Worm (Caenorhabditis elegans) whole organism, early embryonic: ENCODE results near the gene nrde-2.

ENCODE experiments used
- B0310.2 ChIP-seq: sonication (generic microtip); optimal IDR thresholded peaks from 2 replicates; lab custom pipeline; 2016; ENCODE audit warnings: mild to moderate bottlenecking, missing genetic modification characterization, missing compliant biosample characterization
- F13C5.2 ChIP-seq: sonication (generic microtip); optimal IDR thresholded peaks from 2 replicates; lab custom pipeline; 2017; ENCODE audit warnings: mild to moderate bottlenecking, missing genetic modification characterization, inconsistent platforms, missing compliant biosample characterization
- aly-1 ChIP-seq: sonication (generic microtip); optimal IDR thresholded peaks from 2 replicates; lab custom pipeline; 2016; ENCODE audit warnings: missing genetic modification characterization, missing compliant biosample characterization
- ama-1 ChIP-seq: fragments of 150-350 bp; optimal IDR thresholded peaks from 2 replicates; lab custom pipeline; 2014
- ceh-13 ChIP-seq: fragments of 200-800 bp; sonication (Bioruptor generic); optimal IDR thresholded peaks from 2 replicates; lab custom pipeline; 2018; ENCODE audit warnings: mild to moderate bottlenecking, missing genetic modification characterization, missing compliant biosample characterization
- ceh-36 ChIP-seq: sonication (generic microtip); optimal IDR thresholded peaks from 2 replicates; lab custom pipeline; 2016; ENCODE audit warnings: missing genetic modification characterization, inconsistent platforms, missing compliant biosample characterization
- ets-7 ChIP-seq: sonication (generic microtip); optimal IDR thresholded peaks from 2 replicates; lab custom pipeline; 2016; ENCODE audit warnings: missing genotype, missing genetic modification characterization, missing compliant biosample characterization
- flt-1 ChIP-seq: fragments of 200-800 bp; sonication (Bioruptor generic); IDR thresholded peaks from 2 replicates; pipeline ENCODE4 v1.3.6; 2022; ENCODE audit warnings: missing genetic modification characterization, missing compliant biosample characterization
- hmbx-1 ChIP-seq: sonication (generic microtip); optimal IDR thresholded peaks from 2 replicates; lab custom pipeline; 2016; ENCODE audit warnings: mild to moderate bottlenecking, missing genetic modification characterization, missing compliant biosample characterization
- hmg-4 ChIP-seq: fragments of 200-800 bp; sonication (Bioruptor generic); optimal IDR thresholded peaks from 2 replicates; lab custom pipeline; 2018; ENCODE audit warnings: mild to moderate bottlenecking, missing genetic modification characterization, missing compliant biosample characterization
- hnd-1 ChIP-seq: sonication (generic microtip); optimal IDR thresholded peaks from 2 replicates; lab custom pipeline; 2016; ENCODE audit warnings: missing genetic modification characterization, missing compliant biosample characterization
- pes-1 ChIP-seq: fragments of 200-800 bp; sonication (Bioruptor generic); IDR thresholded peaks from 2 replicates; pipeline ENCODE4 v1.3.6; 2022; ENCODE audit warnings: missing genetic modification reagents, missing genetic modification characterization, missing compliant biosample characterization
- scrt-1 ChIP-seq: fragments of 200-800 bp; sonication (Bioruptor generic); IDR thresholded peaks from 2 replicates; pipeline ENCODE4 v1.3.6; 2022; ENCODE audit warnings: missing genetic modification characterization, missing compliant biosample characterization
- sea-1 ChIP-seq: fragments of 200-800 bp; sonication (Bioruptor generic); conservative IDR thresholded peaks from 2 replicates; pipeline ENCODE4 v1.3.6; 2022; ENCODE audit warnings: missing genetic modification characterization, missing compliant biosample characterization
- tbx-11 ChIP-seq: fragments of 200-800 bp; sonication (Bioruptor generic); IDR thresholded peaks from 2 replicates; pipeline ENCODE4 v1.3.6; 2022; ENCODE audit warnings: missing genetic modification characterization, missing compliant biosample characterization
- tbx-37 ChIP-seq: fragments of 200-800 bp; sonication (Bioruptor generic); conservative IDR thresholded peaks from 2 replicates; pipeline ENCODE4 v1.3.6; 2022; ENCODE audit warnings: missing genetic modification reagents, missing genetic modification characterization, missing compliant biosample characterization
- tra-4 ChIP-seq: sonication (generic microtip); optimal IDR thresholded peaks from 2 replicates; lab custom pipeline; 2017; ENCODE audit warnings: missing genetic modification characterization, missing compliant biosample characterization

The nrde-2 gene

ce11 chrII:10271093-10271492 is 23.7 kb upstream of the nrde-2 start, which contains the start of gene F54B3.4:
F54B3.4 (minus strand) TSS chrII:10271193.
- no peak for TF ChIP-seq aly-1 (tag; lab: Kevin White, UChicago)
- TF ChIP-seq B0310.2: no peak
- TF ChIP-seq ets-7 (tag; lab: Kevin White, UChicago): no peak
- no peak for TF ChIP-seq pes-1 (GFP tag; lab: Robert Waterston, UW)
- no peak for TF ChIP-seq ceh-36 (tag; lab: Kevin White, UChicago)
- no peak for TF ChIP-seq tbx-11
- TF ChIP-seq ama-1 (lab: Kevin White, UChicago): no peak
- TF ChIP-seq hmbx-1 (tag; lab: Kevin White, UChicago): no peak
- no peak for TF ChIP-seq hnd-1 (tag; lab: Kevin White, UChicago)
- TF ChIP-seq scrt-1: no peak
- TF ChIP-seq F13C5.2 (tag; lab: Kevin White, UChicago): no peak
- no peak for TF ChIP-seq tra-4 (tag; lab: Kevin White, UChicago)
- TF ChIP-seq tbx-37 (GFP tag; lab: Robert Waterston, UW): no peak

ce11 chrII:10270052-10270451 is 22.6 kb upstream of the nrde-2 start, which contains the start of gene F54B3.2:
F54B3.2 (minus strand) TSS chrII:10270152.
- TF ChIP-seq tbx-11 (no peak), hnd-1 (tag; lab: Kevin White, UChicago) (no peak)

ce11 chrII:10261261-10261660 is 13.8 kb upstream of the nrde-2 start:
- TF ChIP-seq hmg-4 (GFP tag; lab: Kevin White, UChicago): no peak
- no peak for TF ChIP-seq tra-4 (tag; lab: Kevin White, UChicago)
- TF ChIP-seq hnd-1 (tag; lab: Kevin White, UChicago): no peak

ce11 chrII:10252048-10252447 is 4.6 kb upstream of the nrde-2 start:
- TF ChIP-seq B0310.2: no peak
- no peak for TF ChIP-seq sea-1 (GFP tag; lab: Robert Waterston, UW)
- TF ChIP-seq aly-1 (tag; lab: Kevin White, UChicago): no peak
- no peak for TF ChIP-seq tra-4 (tag; lab: Kevin White, UChicago)
- TF ChIP-seq ets-7 (tag; lab: Kevin White, UChicago): no peak
- TF ChIP-seq tbx-37 (GFP tag; lab: Robert Waterston, UW): no peak
- no peak for TF ChIP-seq hmbx-1 (tag; lab: Kevin White, UChicago)
- TF ChIP-seq ceh-13 (GFP tag; lab: Kevin White, UChicago): no peak

- TF ChIP-seq pes-1 (GFP tag; lab: Robert Waterston, UW) (no peak), ets-7 (tag; lab: Kevin White, UChicago) (no peak), tbx-11 (no peak), aly-1 (tag; lab: Kevin White, UChicago) (no peak), ama-1 (lab: Kevin White, UChicago) (no peak), tbx-37 (GFP tag; lab: Robert Waterston, UW) (no peak)
Observed at ce11 chrII:10250966-10251365, 3.5 kb upstream of the nrde-2 start, which contains the start of gene F54B3.1. F54B3.1 (plus strand) TSS chrII:10251266.

ce11 chrII:10248355-10249041 is 1.1 kb upstream of the nrde-2 start, which contains the start of gene atad-3:
atad-3 (plus strand) TSS chrII:10248991.
- TF ChIP-seq ama-1 (lab: Kevin White, UChicago): no peak
- TF ChIP-seq tbx-37 (GFP tag; lab: Robert Waterston, UW): peak; percentile 97
- peak; percentile 94 for TF ChIP-seq pes-1 (GFP tag; lab: Robert Waterston, UW)
- TF ChIP-seq hmbx-1 (tag; lab: Kevin White, UChicago): no peak
- peak; percentile 6 for TF ChIP-seq ceh-13 (GFP tag; lab: Kevin White, UChicago)
- TF ChIP-seq hnd-1 (tag; lab: Kevin White, UChicago): peak; percentile 41
- TF ChIP-seq B0310.2: no peak
- TF ChIP-seq flt-1 (GFP tag; lab: Robert Waterston, UW): peak; percentile 88
- TF ChIP-seq F13C5.2 (tag; lab: Kevin White, UChicago): peak; percentile 53
- peak; percentile 27 for TF ChIP-seq ceh-36 (tag; lab: Kevin White, UChicago)
- peak; percentile 72 for TF ChIP-seq hmg-4 (GFP tag; lab: Kevin White, UChicago)
- peak; percentile 88 for TF ChIP-seq tbx-11
- TF ChIP-seq ets-7 (tag; lab: Kevin White, UChicago): peak; percentile 78
- TF ChIP-seq aly-1 (tag; lab: Kevin White, UChicago): no peak
- peak; percentile 87 for TF ChIP-seq scrt-1
- peak; percentile 81 for TF ChIP-seq sea-1 (GFP tag; lab: Robert Waterston, UW)

- TF ChIP-seq pes-1 (GFP tag; lab: Robert Waterston, UW) (no peak), tbx-11 (no peak), ets-7 (tag; lab: Kevin White, UChicago) (no peak), aly-1 (tag; lab: Kevin White, UChicago) (no peak), hmg-4 (GFP tag; lab: Kevin White, UChicago) (no peak), tbx-37 (GFP tag; lab: Robert Waterston, UW) (no peak), ceh-13 (GFP tag; lab: Kevin White, UChicago) (no peak), B0310.2 (no peak), flt-1 (GFP tag; lab: Robert Waterston, UW) (no peak), sea-1 (GFP tag; lab: Robert Waterston, UW) (no peak), ceh-36 (tag; lab: Kevin White, UChicago) (no peak)
Observed at ce11 chrII:10247154-10247553, 284 bp downstream of the nrde-2 start.

ce11 chrII:10245612-10246011 is 1.8 kb downstream of the nrde-2 start:
- TF ChIP-seq B0310.2 (no peak), sea-1 (GFP tag; lab: Robert Waterston, UW) (no peak), flt-1 (GFP tag; lab: Robert Waterston, UW) (no peak), ets-7 (tag; lab: Kevin White, UChicago) (no peak), hmbx-1 (tag; lab: Kevin White, UChicago) (no peak), hmg-4 (GFP tag; lab: Kevin White, UChicago) (no peak), tra-4 (tag; lab: Kevin White, UChicago) (no peak), ceh-36 (tag; lab: Kevin White, UChicago) (no peak), ceh-13 (GFP tag; lab: Kevin White, UChicago) (no peak), hnd-1 (tag; lab: Kevin White, UChicago) (no peak), pes-1 (GFP tag; lab: Robert Waterston, UW) (no peak), ama-1 (lab: Kevin White, UChicago) (no peak), tbx-11 (no peak), aly-1 (tag; lab: Kevin White, UChicago) (no peak), scrt-1 (no peak), F13C5.2 (tag; lab: Kevin White, UChicago) (no peak), tbx-37 (GFP tag; lab: Robert Waterston, UW) (no peak)
